Fruit fly (Drosophila melanogaster) whole organism, embryonic: ENCODE results near the gene CG42342.

Experiments
- Abd-B ChIP-seq: fragments of 200-800 bp; sonication (Bioruptor generic); optimal IDR thresholded peaks from 2 replicates; lab custom pipeline; 2018; ENCODE audit warnings: missing biosample characterization, mild to moderate bottlenecking, missing genetic modification characterization, moderate library complexity
- Atf-2 ChIP-seq: fragments of 200-800 bp; sonication (Bioruptor generic); optimal IDR thresholded peaks from 2 replicates; lab custom pipeline; 2016; ENCODE audit warnings: missing biosample characterization, missing genetic modification characterization
- Blimp-1 ChIP-seq: fragments of 200-800 bp; sonication (Bioruptor generic); optimal IDR thresholded peaks from 3 replicates; lab custom pipeline; 2018; ENCODE audit warnings: missing biosample characterization, missing genetic modification characterization, mild to moderate bottlenecking, moderate library complexity, missing genetic modification reagents
- CG1024 ChIP-seq: fragments of 200-800 bp; sonication (Bioruptor generic); IDR thresholded peaks from 2 replicates; pipeline ENCODE4 v1.3.6; 2022; ENCODE audit warnings: missing biosample characterization, missing genetic modification characterization
- CG10274 ChIP-seq: fragments of 200-800 bp; sonication (Bioruptor generic); optimal IDR thresholded peaks from 3 replicates; lab custom pipeline; 2017; ENCODE audit warnings: missing biosample characterization, mild to moderate bottlenecking, missing genetic modification characterization
- CG10462 ChIP-seq: fragments of 200-800 bp; sonication (Bioruptor generic); optimal IDR thresholded peaks from 2 replicates; lab custom pipeline; 2016; ENCODE audit warnings: missing biosample characterization, missing genetic modification characterization
- CG12219 ChIP-seq: fragments of 200-800 bp; sonication (Bioruptor generic); optimal IDR thresholded peaks from 3 replicates; lab custom pipeline; 2018; ENCODE audit warnings: missing biosample characterization, mild to moderate bottlenecking, missing genetic modification characterization
- CG12659 ChIP-seq: fragments of 200-800 bp; sonication (Bioruptor generic); optimal IDR thresholded peaks from 3 replicates; lab custom pipeline; 2017; ENCODE audit warnings: mild to moderate bottlenecking, missing biosample characterization, missing genetic modification reagents, missing genetic modification characterization
- CG13894 ChIP-seq: fragments of 200-800 bp; sonication (Bioruptor generic); optimal IDR thresholded peaks from 3 replicates; lab custom pipeline; 2018; ENCODE audit warnings: missing biosample characterization, mild to moderate bottlenecking, missing genetic modification characterization, moderate library complexity
- CG14860 ChIP-seq: fragments of 200-800 bp; sonication (Bioruptor generic); IDR thresholded peaks from 3 replicates; pipeline ENCODE4 v1.3.6; 2022; ENCODE audit warnings: missing biosample characterization, missing genetic modification characterization; ENCODE audit not compliant: partially characterized antibody
- CG16863 ChIP-seq: fragments of 200-800 bp; sonication (Bioruptor generic); optimal IDR thresholded peaks from 3 replicates; lab custom pipeline; 2016; ENCODE audit warnings: missing biosample characterization, missing genetic modification characterization
- CG1792 ChIP-seq: fragments of 200-800 bp; sonication (Bioruptor generic); optimal IDR thresholded peaks from 2 replicates; lab custom pipeline; 2016; ENCODE audit warnings: missing biosample characterization, missing genetic modification characterization
- CG18011 ChIP-seq: fragments of 200-800 bp; sonication (Bioruptor generic); optimal IDR thresholded peaks from 2 replicates; lab custom pipeline; 2017; ENCODE audit warnings: missing biosample characterization, missing genetic modification characterization, mild to moderate bottlenecking, moderate library complexity, missing genotype
- CG18619 ChIP-seq: fragments of 200-800 bp; sonication (Bioruptor generic); optimal IDR thresholded peaks from 3 replicates; lab custom pipeline; 2017; ENCODE audit warnings: missing biosample characterization, mild to moderate bottlenecking, missing genetic modification characterization
- CG30403 ChIP-seq: fragments of 200-800 bp; sonication (Bioruptor generic); optimal IDR thresholded peaks from 3 replicates; lab custom pipeline; 2016; ENCODE audit warnings: missing biosample characterization, missing genetic modification characterization
- CG30431 ChIP-seq: fragments of 200-800 bp; sonication (Bioruptor generic); optimal IDR thresholded peaks from 2 replicates; lab custom pipeline; 2017; ENCODE audit warnings: missing biosample characterization, missing genetic modification characterization
- CG43689 ChIP-seq: fragments of 200-800 bp; sonication (Bioruptor generic); IDR thresholded peaks from 2 replicates; pipeline ENCODE4 v1.3.6; 2022; ENCODE audit warnings: missing biosample characterization, missing genetic modification characterization
- CG4730 ChIP-seq: fragments of 200-800 bp; sonication (Bioruptor generic); IDR thresholded peaks from 2 replicates; pipeline ENCODE4 v1.3.6; 2022; ENCODE audit warnings: missing biosample characterization, missing genetic modification characterization
- CG5953 ChIP-seq: fragments of 200-800 bp; sonication (Bioruptor generic); IDR thresholded peaks from 2 replicates; pipeline ENCODE4 v1.3.6; 2022; ENCODE audit warnings: missing biosample characterization, missing genetic modification characterization
- CG6272 ChIP-seq: fragments of 200-800 bp; sonication (Bioruptor generic); IDR thresholded peaks from 2 replicates; pipeline ENCODE4 v1.3.6; 2022; ENCODE audit warnings: missing biosample characterization, missing genetic modification characterization
- CG7928 ChIP-seq: fragments of 200-800 bp; sonication (Bioruptor generic); optimal IDR thresholded peaks from 2 replicates; lab custom pipeline; 2017; ENCODE audit warnings: missing biosample characterization, mild to moderate bottlenecking, missing genetic modification characterization
- CG7987 ChIP-seq: fragments of 200-800 bp; sonication (Bioruptor generic); optimal IDR thresholded peaks from 2 replicates; lab custom pipeline; 2018; ENCODE audit warnings: missing biosample characterization, mild to moderate bottlenecking, missing genetic modification characterization, moderate library complexity
- CG9609 ChIP-seq: fragments of 200-800 bp; sonication (Bioruptor generic); optimal IDR thresholded peaks from 3 replicates; lab custom pipeline; 2016; ENCODE audit warnings: missing biosample characterization, missing genetic modification characterization
- Chrac-16 ChIP-seq: fragments of 200-800 bp; sonication (Bioruptor generic); optimal IDR thresholded peaks from 3 replicates; lab custom pipeline; 2016; ENCODE audit warnings: missing biosample characterization, missing genetic modification characterization
- CoRest ChIP-seq: fragments of 200-800 bp; sonication (Bioruptor generic); optimal IDR thresholded peaks from 3 replicates; lab custom pipeline; 2018; ENCODE audit warnings: missing biosample characterization, mild to moderate bottlenecking, missing genetic modification characterization, moderate library complexity
- Dip2 ChIP-seq: fragments of 200-800 bp; sonication (Bioruptor generic); IDR thresholded peaks from 2 replicates; pipeline ENCODE4 v1.3.6; 2022; ENCODE audit warnings: missing biosample characterization, missing genetic modification characterization
- ERR ChIP-seq: fragments of 200-800 bp; sonication (Bioruptor generic); optimal IDR thresholded peaks from 2 replicates; lab custom pipeline; 2016; ENCODE audit warnings: missing biosample characterization, missing genetic modification characterization
- Gsc ChIP-seq: fragments of 200-800 bp; sonication (Bioruptor generic); IDR thresholded peaks from 2 replicates; pipeline ENCODE4 v1.3.6; 2022; ENCODE audit warnings: missing biosample characterization, missing genetic modification characterization
- HmgZ ChIP-seq: fragments of 200-800 bp; sonication (Bioruptor generic); optimal IDR thresholded peaks from 2 replicates; lab custom pipeline; 2018; ENCODE audit warnings: missing biosample characterization, mild to moderate bottlenecking, missing genetic modification characterization
- Hmx ChIP-seq: fragments of 200-800 bp; sonication (Bioruptor generic); optimal IDR thresholded peaks from 2 replicates; lab custom pipeline; 2016; ENCODE audit warnings: missing biosample characterization, missing genetic modification characterization
- Hr78 ChIP-seq, 2 experiments: fragments of 200-800 bp in 1 of 2; fragments of >200 bp in 1 of 2; sonication (Bioruptor generic) in 1 of 2; optimal IDR thresholded peaks; 2 replicates each; lab custom pipeline; 2017 to 2019; ENCODE audit warnings: missing biosample characterization in 2 of 2, missing genetic modification characterization in 2 of 2, mild to moderate bottlenecking in 1 of 2, moderate library complexity in 1 of 2
- Myb ChIP-seq: fragments of 200-800 bp; sonication (Bioruptor generic); optimal IDR thresholded peaks from 2 replicates; lab custom pipeline; 2016; ENCODE audit warnings: missing biosample characterization, missing genetic modification characterization
- Ravus ChIP-seq: fragments of 200-800 bp; sonication (Bioruptor generic); IDR thresholded peaks from 2 replicates; pipeline ENCODE4 v1.3.6; 2022; ENCODE audit warnings: missing biosample characterization, missing genetic modification characterization
- ato ChIP-seq: fragments of 200-800 bp; sonication (Bioruptor generic); IDR thresholded peaks from 2 replicates; pipeline ENCODE4 v1.3.6; 2022; ENCODE audit warnings: missing biosample characterization, missing genetic modification characterization; ENCODE audit not compliant: partially characterized antibody
- crol ChIP-seq: fragments of 200-800 bp; sonication (Bioruptor generic); IDR thresholded peaks from 2 replicates; pipeline ENCODE4 v1.3.6; 2022; ENCODE audit warnings: missing biosample characterization, missing genetic modification characterization
- cwo ChIP-seq: fragments of 200-800 bp; sonication (Bioruptor generic); optimal IDR thresholded peaks from 3 replicates; lab custom pipeline; 2017; ENCODE audit warnings: missing biosample characterization, missing genetic modification characterization, mild to moderate bottlenecking, moderate library complexity, missing genetic modification reagents
- ems ChIP-seq: fragments of 200-800 bp; sonication (Bioruptor generic); optimal IDR thresholded peaks from 3 replicates; lab custom pipeline; 2016; ENCODE audit warnings: missing biosample characterization, missing genetic modification characterization
- fd64A ChIP-seq: fragments of 200-800 bp; sonication (Bioruptor generic); optimal IDR thresholded peaks from 3 replicates; lab custom pipeline; 2018; ENCODE audit warnings: missing biosample characterization, mild to moderate bottlenecking, missing genetic modification characterization
- gcm2 ChIP-seq: fragments of 200-800 bp; sonication (Bioruptor generic); optimal IDR thresholded peaks from 2 replicates; lab custom pipeline; 2016; ENCODE audit warnings: missing biosample characterization, missing genetic modification characterization
- hbn ChIP-seq: fragments of 200-800 bp; sonication (Bioruptor generic); IDR thresholded peaks from 2 replicates; pipeline ENCODE4 v1.3.6; 2022; ENCODE audit warnings: missing biosample characterization, missing genetic modification characterization; ENCODE audit not compliant: partially characterized antibody
- ken ChIP-seq: fragments of 200-800 bp; sonication (Bioruptor generic); IDR thresholded peaks from 3 replicates; pipeline ENCODE4 v1.3.6; 2022; ENCODE audit warnings: missing biosample characterization, missing genetic modification characterization
- lilli ChIP-seq: fragments of 200-800 bp; sonication (Bioruptor generic); optimal IDR thresholded peaks from 3 replicates; lab custom pipeline; 2016; ENCODE audit warnings: missing biosample characterization, missing genetic modification characterization
- nerfin-2 ChIP-seq: fragments of 200-800 bp; sonication (Bioruptor generic); IDR thresholded peaks from 2 replicates; pipeline ENCODE4 v1.3.6; 2022; ENCODE audit warnings: missing biosample characterization, missing genetic modification characterization; ENCODE audit not compliant: partially characterized antibody
- p53 ChIP-seq: fragments of 200-800 bp; sonication (Bioruptor generic); optimal IDR thresholded peaks from 2 replicates; lab custom pipeline; 2016; ENCODE audit warnings: missing biosample characterization, missing genetic modification characterization
- salm ChIP-seq: fragments of 200-800 bp; sonication (Bioruptor generic); optimal IDR thresholded peaks from 2 replicates; lab custom pipeline; 2018; ENCODE audit warnings: missing biosample characterization, mild to moderate bottlenecking, missing genetic modification characterization
- sima ChIP-seq: fragments of 200-800 bp; sonication (Bioruptor generic); optimal IDR thresholded peaks from 2 replicates; lab custom pipeline; 2016; ENCODE audit warnings: missing biosample characterization, missing genetic modification characterization
- slou ChIP-seq: fragments of 200-800 bp; sonication (Bioruptor generic); optimal IDR thresholded peaks from 3 replicates; lab custom pipeline; 2016; ENCODE audit warnings: missing biosample characterization, missing genetic modification characterization
- tap ChIP-seq: fragments of 200-800 bp; optimal IDR thresholded peaks from 3 replicates; lab custom pipeline; 2019; ENCODE audit warnings: missing biosample characterization, mild to moderate bottlenecking, missing genetic modification characterization, moderate library complexity
- tll ChIP-seq, 2 experiments: fragments of 200-800 bp in 1 of 2; fragments of >200 bp in 1 of 2; sonication (Bioruptor generic) in 1 of 2; optimal IDR thresholded peaks; 2 replicates each; lab custom pipeline; 2017 to 2019; ENCODE audit warnings: missing biosample characterization in 2 of 2, missing genetic modification characterization in 2 of 2, mild to moderate bottlenecking in 1 of 2, moderate library complexity in 1 of 2
- tup ChIP-seq: fragments of 200-800 bp; sonication (Bioruptor generic); optimal IDR thresholded peaks from 2 replicates; lab custom pipeline; 2016; ENCODE audit warnings: missing biosample characterization, mild to moderate bottlenecking, missing genetic modification characterization, moderate library complexity
- tx ChIP-seq: fragments of 200-800 bp; sonication (Bioruptor generic); optimal IDR thresholded peaks from 2 replicates; lab custom pipeline; 2016; ENCODE audit warnings: missing biosample characterization, missing genetic modification characterization

The CG42342 gene

dm6 chr3R:16614241-16614640, 111.7 kb downstream of the CG42342 start, which contains the start of gene CG10340 (continued):
- TF ChIP-seq lilli (peak; percentile 31), CG30431 (GFP tag; lab: Kevin White, UChicago) (no peak), tll (GFP tag; optimal IDR thresholded peaks at IDR 0.05; lab: Kevin White, UChicago) (no peak), Ravus (GFP tag; lab: Robert Waterston, UW) (no peak), CG43689 (GFP tag; lab: Robert Waterston, UW) (no peak), sima (no peak), cwo (no peak), CG7928 (GFP tag; lab: Kevin White, UChicago) (no peak), CG4730 (GFP tag; lab: Robert Waterston, UW) (no peak), HmgZ (tag; lab: Kevin White, UChicago) (peak; percentile 6), Hr78 (GFP tag; optimal IDR thresholded peaks at IDR 0.05; lab: Kevin White, UChicago) (no peak), CoRest (tag; lab: Kevin White, UChicago) (peak; percentile 34), tup (GFP tag; lab: Kevin White, UChicago) (no peak), CG6272 (no peak), hbn (GFP tag; lab: Robert Waterston, UW) (peak; percentile 79), CG16863 (GFP tag; lab: Kevin White, UChicago) (no peak), CG1024 (GFP tag; lab: Robert Waterston, UW) (no peak), Chrac-16 (GFP tag; lab: Kevin White, UChicago) (no peak), fd64A (no peak), CG10462 (GFP tag; lab: Kevin White, UChicago) (no peak), ems (GFP tag; lab: Kevin White, UChicago) (no peak), Blimp-1 (GFP tag; lab: Kevin White, UChicago) (no peak), salm (tag; lab: Kevin White, UChicago) (no peak), ato (GFP tag; lab: Robert Waterston, UW) (peak; percentile 63), crol (GFP tag; lab: Robert Waterston, UW) (no peak), Dip2 (no peak), slou (GFP tag; lab: Kevin White, UChicago) (no peak), Abd-B (peak; percentile 19), CG9609 (no peak), CG13894 (tag; lab: Kevin White, UChicago) (no peak), CG10274 (GFP tag; lab: Kevin White, UChicago) (no peak), ken (no peak), Myb (GFP tag; lab: Kevin White, UChicago) (no peak), gcm2 (GFP tag; lab: Kevin White, UChicago) (no peak), nerfin-2 (peak; percentile 59), tap (tag; lab: Kevin White, UChicago) (no peak), ERR (no peak), Atf-2 (GFP tag; lab: Kevin White, UChicago) (no peak), CG18619 (no peak), CG30403 (GFP tag; lab: Kevin White, UChicago) (peak; percentile 9), CG1792 (no peak), CG7987 (GFP tag; lab: Kevin White, UChicago) (no peak), p53 (GFP tag; lab: Kevin White, UChicago) (no peak), Gsc (no peak), tx (GFP tag; lab: Kevin White, UChicago) (no peak), CG5953 (no peak), CG12659 (GFP tag; lab: Kevin White, UChicago) (peak; percentile 45), CG12219 (GFP tag; lab: Kevin White, UChicago) (no peak), CG18011 (GFP tag; lab: Kevin White, UChicago) (no peak), CG14860 (GFP tag; lab: Robert Waterston, UW) (peak; percentile 72), Hmx (no peak)
